In the genomic region with DNA sequence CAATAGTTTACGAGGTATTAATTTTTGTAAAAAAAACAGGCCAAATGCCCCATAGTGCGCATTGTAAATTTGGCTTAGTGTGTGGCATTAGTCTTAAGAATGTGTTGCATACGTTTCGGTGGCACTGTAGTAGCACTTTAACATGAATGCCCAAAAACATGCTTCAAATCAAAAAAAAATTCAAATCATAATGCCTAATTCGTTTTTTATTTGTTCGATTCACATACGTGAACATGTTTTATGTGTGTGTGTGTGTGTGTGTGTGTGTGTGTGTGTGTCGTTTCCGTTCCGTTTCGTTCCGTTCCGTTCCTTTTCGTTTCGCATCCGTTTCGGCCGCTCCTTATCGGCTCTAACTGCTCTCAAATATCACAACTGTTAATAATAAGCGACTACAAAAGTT, we compare ENCODE assay signal across 3 fruit fly cellular contexts.
TF ChIP-seq lines count a peak whose summit lies in the region.

No protein-coding gene starts in this region.

- TF ChIP-seq CTCF in whole organism, embryonic (GFP tag; optimal IDR thresholded peaks at IDR 0.05; lab: Kevin White, UChicago), result peak; percentile 46

TF ChIP-seq in whole organism, embryonic, 481 proteins besides CTCF, POLR2A, EP300 and RAD21:
- TF ChIP-seq gcm2 (GFP tag; optimal IDR thresholded peaks at IDR 0.05; lab: Kevin White, UChicago) (no peak), CG32532 (GFP tag; IDR thresholded peaks at IDR 0.05; lab: Robert Waterston, UW) (peak; percentile 15; the same call in 1 of the 2 replicates), Ets97D (GFP tag; optimal IDR thresholded peaks at IDR 0.05; lab: Kevin White, UChicago) (peak; percentile 23), jigr1 (GFP tag; IDR thresholded peaks at IDR 0.05; lab: Robert Waterston, UW) (no peak), CG4707 (GFP tag; optimal IDR thresholded peaks at IDR 0.05; lab: Kevin White, UChicago) (peak; percentile 42), pfk (GFP tag; optimal IDR thresholded peaks at IDR 0.05; lab: Kevin White, UChicago) (peak; percentile 77), CG8290 (GFP tag; optimal IDR thresholded peaks at IDR 0.05; lab: Kevin White, UChicago) (no peak), CG8290 (tag; optimal IDR thresholded peaks at IDR 0.05; lab: Kevin White, UChicago) (peak in 1 of 2 experiments; percentile 33), CG2199 (GFP tag; IDR thresholded peaks at IDR 0.05; lab: Robert Waterston, UW) (peak; percentile 34; the same call in 1 of the 3 replicates), bbx (GFP tag; IDR thresholded peaks at IDR 0.05; lab: Robert Waterston, UW; ENCODE audit: partially characterized antibody) (no peak), pnt (GFP tag; optimal IDR thresholded peaks at IDR 0.05; lab: Kevin White, UChicago) (no peak), E2f2 (GFP tag; IDR thresholded peaks at IDR 0.05; lab: Robert Waterston, UW) (peak; percentile 15; the same call in 1 of the 2 replicates), ci (GFP tag; IDR thresholded peaks at IDR 0.05; lab: Robert Waterston, UW) (peak; percentile 70), cg (GFP tag; optimal IDR thresholded peaks at IDR 0.05; lab: Kevin White, UChicago) (peak; percentile 42), stwl (tag; optimal IDR thresholded peaks at IDR 0.05; lab: Kevin White, UChicago) (peak; percentile 28), row (GFP tag; IDR thresholded peaks at IDR 0.05; lab: Robert Waterston, UW) (peak; percentile 25; the same call in 1 of the 3 replicates), hb (GFP tag; IDR thresholded peaks at IDR 0.05; lab: Robert Waterston, UW; ENCODE audit: partially characterized antibody) (no peak), CG17829 (tag; optimal IDR thresholded peaks at IDR 0.05; lab: Kevin White, UChicago) (no peak), sens (GFP tag; lab: Kevin White, UChicago) (peak; percentile 33), CG17568 (GFP tag; optimal IDR thresholded peaks at IDR 0.05; lab: Kevin White, UChicago) (peak; percentile 35), CG13296 (GFP tag; optimal IDR thresholded peaks at IDR 0.05; lab: Kevin White, UChicago) (no peak), CG10431 (GFP tag; optimal IDR thresholded peaks at IDR 0.05; lab: Kevin White, UChicago) (no peak)

TF ChIP-seq in whole organism, pupa, 21 proteins besides CTCF, POLR2A, EP300 and RAD21:
- TF ChIP-seq CG13204 (GFP tag; optimal IDR thresholded peaks at IDR 0.05; lab: Kevin White, UChicago) (no peak), CG12605 (GFP tag; IDR thresholded peaks at IDR 0.05; lab: Robert Waterston, UW) (peak; percentile 28; the same call in 1 of the 2 replicates)

TF ChIP-seq in whole organism, wandering third instar larva, 38 proteins besides CTCF, POLR2A, EP300 and RAD21:
- peak; percentile 56 for TF ChIP-seq Myc (optimal IDR thresholded peaks at IDR 0.05; lab: Kevin White, UChicago)
- no peak for TF ChIP-seq rgr (GFP tag; optimal IDR thresholded peaks at IDR 0.05; lab: Kevin White, UChicago)
- no peak for TF ChIP-seq jim (GFP tag; optimal IDR thresholded peaks at IDR 0.05; lab: Kevin White, UChicago)
